Fruit fly (Drosophila melanogaster) whole organism, adult: Measurements from ENCODE around the gene Rbp9.

Experiments
- CG11617 ChIP-seq: fragments of 200-800 bp; sonication (Bioruptor generic); optimal IDR thresholded peaks from 2 replicates; lab custom pipeline; 2017; ENCODE audit warnings: mild to moderate bottlenecking, missing biosample characterization, missing genetic modification reagents, missing genetic modification characterization
- CG12768 ChIP-seq: fragments of 200-800 bp; sonication (Bioruptor generic); optimal IDR thresholded peaks from 2 replicates; lab custom pipeline; 2017; ENCODE audit warnings: missing biosample characterization, missing genetic modification characterization, mild to moderate bottlenecking, moderate library complexity, missing genetic modification reagents
- CG1620 ChIP-seq: fragments of 200-800 bp; sonication (Bioruptor generic); optimal IDR thresholded peaks from 2 replicates; lab custom pipeline; 2016; ENCODE audit warnings: missing biosample characterization, missing genetic modification characterization
- CG33017 ChIP-seq: fragments of 200-800 bp; sonication (Bioruptor generic); optimal IDR thresholded peaks from 2 replicates; lab custom pipeline; 2018; ENCODE audit warnings: missing biosample characterization, mild to moderate bottlenecking, missing genetic modification characterization, moderate library complexity
- CG5204 ChIP-seq: fragments of 200-800 bp; sonication (Bioruptor generic); optimal IDR thresholded peaks from 2 replicates; lab custom pipeline; 2016; ENCODE audit warnings: missing biosample characterization, missing genetic modification characterization
- Mnt ChIP-seq: fragments of 200-800 bp; sonication (Bioruptor generic); optimal IDR thresholded peaks from 2 replicates; lab custom pipeline; 2016; ENCODE audit warnings: missing biosample characterization, mild to moderate bottlenecking, missing genetic modification characterization
- kay ChIP-seq: fragments of 200-800 bp; sonication (Bioruptor generic); peaks from one replicate; lab custom pipeline; 2016; ENCODE audit warnings: missing biosample characterization, missing genetic modification characterization, borderline replicate concordance

dm6 chr2L:3004601-3005000, 50.0 kb downstream of the Rbp9 start:
- no peak for TF ChIP-seq CG11617 (GFP tag; lab: Kevin White, UChicago)
- no peak for TF ChIP-seq kay (GFP tag; lab: Kevin White, UChicago)
- TF ChIP-seq CG12768 = no peak
- TF ChIP-seq CG5204 = no peak
- no peak for TF ChIP-seq CG1620
- no peak for TF ChIP-seq CG33017
- TF ChIP-seq Mnt (GFP tag; lab: Kevin White, UChicago) = no peak
